Worm (Caenorhabditis elegans): ENCODE results near the gene scp-1.

Gene scp-1

ce11 chrII:9385241-9385640 is 51.4 kb downstream of the scp-1 start, which contains the start of gene C06C3.7:
Gene C06C3.7, plus strand, starts transcription at chrII:9385541.
- no peak for TF ChIP-seq snpc-4 (tag; optimal IDR thresholded peaks at IDR 0.05)
- TF ChIP-seq pha-4 (tag; optimal IDR thresholded peaks at IDR 0.05) = no peak
